Worm (Caenorhabditis elegans): ENCODE measurements around the gene C32D5.4.

The C32D5.4 gene

ce11 chrII:6320655-6321388 is 2.1 kb downstream of the C32D5.4 start, which contains the start of gene efr-3:
efr-3 (minus strand) TSS chrII:6321159.
- TF ChIP-seq unc-62 (GFP tag; optimal IDR thresholded peaks at IDR 0.05), result no peak

ce11 chrII:6311888-6312287 is 11.0 kb downstream of the C32D5.4 start:
- TF ChIP-seq unc-62 (GFP tag; optimal IDR thresholded peaks at IDR 0.05), result no peak

- no peak for TF ChIP-seq unc-62 (GFP tag; optimal IDR thresholded peaks at IDR 0.05)
Observed at ce11 chrII:6311459-6311858, 11.4 kb downstream of the C32D5.4 start.

- TF ChIP-seq unc-62 (GFP tag; optimal IDR thresholded peaks at IDR 0.05), result no peak
Observed at ce11 chrII:6309198-6309597, 13.7 kb downstream of the C32D5.4 start, which contains the start of gene glb-10. glb-10 (minus strand) TSS chrII:6309298.

ce11 chrII:6306125-6306524 is 16.8 kb downstream of the C32D5.4 start, which contains the start of gene C29F5.8:
C29F5.8 (plus strand) TSS chrII:6306425.
- TF ChIP-seq unc-62 (GFP tag; optimal IDR thresholded peaks at IDR 0.05), result no peak

ce11 chrII:6303209-6303740 is 19.6 kb downstream of the C32D5.4 start, which contains the start of gene C29F5.1:
C29F5.1 (plus strand) TSS chrII:6303525.
- TF ChIP-seq unc-62 (GFP tag; optimal IDR thresholded peaks at IDR 0.05), result no peak

ce11 chrII:6294261-6294660 is 28.6 kb downstream of the C32D5.4 start, which contains the start of gene mps-1:
mps-1 (minus strand) TSS chrII:6294361.
- no peak for TF ChIP-seq unc-62 (GFP tag; optimal IDR thresholded peaks at IDR 0.05)

ce11 chrII:6292527-6292926 is 30.4 kb downstream of the C32D5.4 start, which contains the start of gene nyn-3:
nyn-3 (minus strand) TSS chrII:6292627.
- TF ChIP-seq unc-62 (GFP tag; optimal IDR thresholded peaks at IDR 0.05), result no peak

ce11 chrII:6290047-6290582 is 32.8 kb downstream of the C32D5.4 start, which contains the start of gene upb-1:
upb-1 (minus strand) TSS chrII:6290097.
- TF ChIP-seq unc-62 (GFP tag; optimal IDR thresholded peaks at IDR 0.05), result no peak

ce11 chrII:6288104-6288503 is 34.8 kb downstream of the C32D5.4 start:
- no peak for TF ChIP-seq unc-62 (GFP tag; optimal IDR thresholded peaks at IDR 0.05)

ce11 chrII:6286865-6287264 is 36.0 kb downstream of the C32D5.4 start, which contains the start of gene F13H8.6:
F13H8.6 (minus strand) TSS chrII:6286965.
- no peak for TF ChIP-seq unc-62 (GFP tag; optimal IDR thresholded peaks at IDR 0.05)

- TF ChIP-seq unc-62 (GFP tag; optimal IDR thresholded peaks at IDR 0.05), result no peak
Observed at ce11 chrII:6283074-6283473, 39.8 kb downstream of the C32D5.4 start, which contains the start of gene F13H8.1. F13H8.1 (plus strand) TSS chrII:6283384.

ce11 chrII:6281903-6282302 is 41.0 kb downstream of the C32D5.4 start:
- TF ChIP-seq unc-62 (GFP tag; optimal IDR thresholded peaks at IDR 0.05), result no peak

- TF ChIP-seq unc-62 (GFP tag; optimal IDR thresholded peaks at IDR 0.05), result no peak
Observed at ce11 chrII:6281002-6281401, 41.9 kb downstream of the C32D5.4 start, which contains the start of gene scly-1. scly-1 (minus strand) TSS chrII:6281102.

ce11 chrII:6273916-6274315 is 49.0 kb downstream of the C32D5.4 start, which contains the start of gene bpl-1:
bpl-1 (plus strand) TSS chrII:6274216.
- no peak for TF ChIP-seq unc-62 (GFP tag; optimal IDR thresholded peaks at IDR 0.05)

Measured in whole organism, dauer.